Worm (Caenorhabditis elegans) whole organism, L3 larva: ENCODE measurements around the gene str-177.

Experiments used
- R02D3.7 ChIP-seq: fragments of 150-350 bp; optimal IDR thresholded peaks from 2 replicates; lab custom pipeline; 2014; ENCODE audit warnings: missing biosample characterization, missing genetic modification characterization
- ama-1 ChIP-seq: fragments of 150-350 bp; optimal IDR thresholded peaks from 2 replicates; lab custom pipeline; 2018
- ceh-16 ChIP-seq: sonication (generic microtip); optimal IDR thresholded peaks from 2 replicates; lab custom pipeline; 2017; ENCODE audit warnings: missing biosample characterization, missing genetic modification characterization
- ceh-28 ChIP-seq: fragments of 150-350 bp; optimal IDR thresholded peaks from 2 replicates; lab custom pipeline; 2014; ENCODE audit warnings: missing biosample characterization, missing genetic modification reagents, missing genetic modification characterization
- ceh-82 ChIP-seq: fragments of 150-350 bp; optimal IDR thresholded peaks from 2 replicates; lab custom pipeline; 2014; ENCODE audit warnings: missing biosample characterization, missing genetic modification characterization
- ceh-9 ChIP-seq: sonication (generic microtip); optimal IDR thresholded peaks from 2 replicates; lab custom pipeline; 2018; ENCODE audit warnings: missing biosample characterization, missing genetic modification characterization
- daf-12 ChIP-seq: fragments of 150-350 bp; optimal IDR thresholded peaks from 2 replicates; lab custom pipeline; 2014; ENCODE audit warnings: missing biosample characterization, missing genetic modification reagents, missing genetic modification characterization
- egl-27 ChIP-seq: sonication (generic microtip); optimal IDR thresholded peaks from 4 replicates; lab custom pipeline; 2017; ENCODE audit warnings: missing biosample characterization, missing genetic modification reagents, missing genetic modification characterization
- egl-5 ChIP-seq: fragments of 150-350 bp; optimal IDR thresholded peaks from 2 replicates; lab custom pipeline; 2017; ENCODE audit warnings: missing biosample characterization, missing genetic modification reagents, missing genetic modification characterization, inconsistent platforms
- elt-1 ChIP-seq: fragments of 150-350 bp; optimal IDR thresholded peaks from 2 replicates; lab custom pipeline; 2014; ENCODE audit warnings: missing biosample characterization, missing genetic modification characterization
- elt-2 ChIP-seq: sonication (generic microtip); optimal IDR thresholded peaks from 2 replicates; lab custom pipeline; 2016; ENCODE audit warnings: missing genetic modification reagents, mild to moderate bottlenecking, missing genetic modification characterization, missing compliant biosample characterization
- elt-3 ChIP-seq, 3 experiments: fragments of 150-350 bp in 1 of 3; sonication (generic microtip) in 2 of 3; optimal IDR thresholded peaks; 2 replicates in 2 of 3; 4 replicates in 1 of 3; lab custom pipeline; 2014 to 2017; ENCODE audit warnings: missing biosample characterization in 3 of 3, missing genetic modification characterization in 3 of 3
- eor-1 ChIP-seq, 2 experiments: fragments of 150-350 bp; optimal IDR thresholded peaks; 2 replicates each; lab custom pipeline; 2014 to 2018; ENCODE audit warnings: missing biosample characterization in 2 of 2, missing genetic modification characterization in 2 of 2
- hmg-11 ChIP-seq: sonication (generic microtip); optimal IDR thresholded peaks from 2 replicates; lab custom pipeline; 2016; ENCODE audit warnings: missing genetic modification characterization, missing compliant biosample characterization
- jun-1 ChIP-seq: fragments of 150-350 bp; optimal IDR thresholded peaks from 2 replicates; lab custom pipeline; 2014; ENCODE audit warnings: missing biosample characterization, missing genetic modification reagents, missing genetic modification characterization
- lin-15B ChIP-seq: fragments of 150-350 bp; optimal IDR thresholded peaks from 2 replicates; lab custom pipeline; 2014; ENCODE audit warnings: missing biosample characterization, missing genetic modification characterization
- lin-39 ChIP-seq: fragments of 150-350 bp; optimal IDR thresholded peaks from 2 replicates; lab custom pipeline; 2018; ENCODE audit warnings: missing biosample characterization, missing genetic modification reagents, missing genetic modification characterization
- lsy-12 ChIP-seq: sonication (generic microtip); optimal IDR thresholded peaks from 2 replicates; lab custom pipeline; 2016; ENCODE audit warnings: mild to moderate bottlenecking, missing genetic modification characterization, missing compliant biosample characterization
- mdl-1 ChIP-seq: fragments of 150-350 bp; optimal IDR thresholded peaks from 2 replicates; lab custom pipeline; 2014; ENCODE audit warnings: missing biosample characterization, missing genetic modification characterization
- nfya-1 ChIP-seq: sonication (generic microtip); optimal IDR thresholded peaks from 2 replicates; lab custom pipeline; 2017; ENCODE audit warnings: missing genetic modification characterization, mild to moderate bottlenecking, missing compliant biosample characterization, antibody characterized with exemption, moderate library complexity; ENCODE audit not compliant: insufficient read depth
- nhr-11 ChIP-seq: fragments of 150-350 bp; optimal IDR thresholded peaks from 2 replicates; lab custom pipeline; 2014; ENCODE audit warnings: missing biosample characterization, missing genetic modification characterization
- nhr-23 ChIP-seq: fragments of 150-350 bp; optimal IDR thresholded peaks from 2 replicates; lab custom pipeline; 2014; ENCODE audit warnings: missing biosample characterization, missing genetic modification reagents, missing genetic modification characterization
- nhr-237 ChIP-seq: fragments of 150-350 bp; optimal IDR thresholded peaks from 2 replicates; lab custom pipeline; 2014; ENCODE audit warnings: missing biosample characterization, missing genetic modification characterization
- nhr-25 ChIP-seq: sonication (generic microtip); optimal IDR thresholded peaks from 2 replicates; lab custom pipeline; 2017; ENCODE audit warnings: missing biosample characterization, missing genetic modification characterization
- nhr-28 ChIP-seq: fragments of 150-350 bp; optimal IDR thresholded peaks from 2 replicates; lab custom pipeline; 2014; ENCODE audit warnings: missing biosample characterization, missing genetic modification characterization
- nhr-43 ChIP-seq: sonication (generic microtip); optimal IDR thresholded peaks from 2 replicates; lab custom pipeline; 2016; ENCODE audit warnings: mild to moderate bottlenecking, missing genetic modification characterization, missing compliant biosample characterization; ENCODE audit not compliant: poor library complexity, severe bottlenecking
- nhr-67 ChIP-seq: fragments of 150-350 bp; optimal IDR thresholded peaks from 2 replicates; lab custom pipeline; 2014; ENCODE audit warnings: missing biosample characterization, missing genetic modification characterization
- nhr-77 ChIP-seq: fragments of 150-350 bp; optimal IDR thresholded peaks from 2 replicates; lab custom pipeline; 2014; ENCODE audit warnings: missing biosample characterization, missing genetic modification characterization
- pha-4 ChIP-seq: fragments of 150-350 bp; optimal IDR thresholded peaks from 2 replicates; lab custom pipeline; 2014; ENCODE audit warnings: missing biosample characterization, missing genetic modification reagents, missing genetic modification characterization
- pqm-1 ChIP-seq: fragments of 150-350 bp; optimal IDR thresholded peaks from 2 replicates; lab custom pipeline; 2017; ENCODE audit warnings: missing biosample characterization, missing genetic modification characterization, inconsistent platforms
- sea-2 ChIP-seq: fragments of 150-350 bp; sonication (generic microtip); optimal IDR thresholded peaks from 4 replicates; lab custom pipeline; 2014; ENCODE audit warnings: missing biosample characterization, missing genetic modification reagents, missing genetic modification characterization
- skn-1 ChIP-seq: fragments of 150-350 bp; optimal IDR thresholded peaks from 2 replicates; lab custom pipeline; 2014; ENCODE audit warnings: missing biosample characterization, missing genetic modification characterization
- snpc-4 ChIP-seq: fragments of 150-350 bp; optimal IDR thresholded peaks from 2 replicates; lab custom pipeline; 2014; ENCODE audit warnings: missing biosample characterization, missing genetic modification characterization
- tbx-2 ChIP-seq: sonication (generic microtip); optimal IDR thresholded peaks from 2 replicates; lab custom pipeline; 2016; ENCODE audit warnings: mild to moderate bottlenecking, missing genetic modification characterization, missing compliant biosample characterization
- unc-39 ChIP-seq: sonication (generic microtip); optimal IDR thresholded peaks from 4 replicates; lab custom pipeline; 2017; ENCODE audit warnings: missing biosample characterization, missing genetic modification characterization
- unc-62 ChIP-seq: fragments of 150-350 bp; sonication (generic microtip); optimal IDR thresholded peaks from 4 replicates; lab custom pipeline; 2014; ENCODE audit warnings: missing biosample characterization, missing genetic modification reagents, missing genetic modification characterization
- zag-1 ChIP-seq: fragments of 150-350 bp; optimal IDR thresholded peaks from 2 replicates; lab custom pipeline; 2014; ENCODE audit warnings: missing biosample characterization, missing genetic modification characterization
- ztf-4 ChIP-seq: fragments of 150-350 bp; optimal IDR thresholded peaks from 2 replicates; lab custom pipeline; 2014; ENCODE audit warnings: missing biosample characterization, missing genetic modification characterization

The str-177 gene

DNA sequence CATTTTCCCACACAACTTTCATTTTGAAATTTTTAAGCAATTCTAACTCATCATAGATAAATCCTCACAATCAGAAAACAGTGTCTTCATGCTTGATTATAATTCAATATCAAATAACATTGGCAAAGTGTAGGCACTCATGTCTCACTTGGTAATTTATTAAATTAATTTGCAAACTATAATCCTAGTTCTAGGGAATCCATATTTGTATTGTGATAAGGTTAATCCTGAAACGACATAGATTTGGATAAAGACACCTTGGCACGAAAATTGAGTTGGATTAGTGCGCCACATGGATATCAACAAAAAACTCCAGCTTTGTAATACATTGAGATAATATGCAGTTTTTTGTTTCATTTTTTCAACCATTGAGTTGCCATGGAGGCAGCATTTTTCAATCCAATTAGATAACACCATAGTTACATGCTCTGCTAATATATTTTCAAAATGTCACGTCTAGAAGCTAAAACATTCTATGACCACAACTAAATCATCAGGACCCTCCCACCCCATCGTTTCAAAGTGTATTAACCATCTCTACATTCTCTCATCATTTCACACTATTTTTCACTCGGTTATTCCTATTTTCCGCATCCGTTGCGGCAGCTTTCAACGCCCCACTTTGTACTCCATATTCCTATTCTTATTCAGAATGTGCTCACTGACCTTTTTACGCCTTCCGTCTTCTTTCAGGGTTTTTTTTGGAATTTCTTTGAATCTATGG is 14.9 kb downstream of the str-177 start:
- TF ChIP-seq zag-1 (tag; lab: Kevin White, UChicago) (no peak), pqm-1 (tag; lab: Kevin White, UChicago) (no peak), pha-4 (no peak), lin-15B (tag; lab: Kevin White, UChicago) (no peak), nhr-28 (tag; lab: Kevin White, UChicago) (no peak), unc-39 (tag; lab: Kevin White, UChicago) (no peak), nfya-1 (tag; lab: Kevin White, UChicago) (no peak), nhr-43 (tag; lab: Kevin White, UChicago) (no peak), egl-27 (tag; lab: Kevin White, UChicago) (no peak), ceh-16 (tag; lab: Kevin White, UChicago) (no peak), ceh-82 (tag; lab: Kevin White, UChicago) (no peak), elt-2 (tag; lab: Kevin White, UChicago) (no peak), egl-5 (tag; lab: Kevin White, UChicago) (no peak)

DNA sequence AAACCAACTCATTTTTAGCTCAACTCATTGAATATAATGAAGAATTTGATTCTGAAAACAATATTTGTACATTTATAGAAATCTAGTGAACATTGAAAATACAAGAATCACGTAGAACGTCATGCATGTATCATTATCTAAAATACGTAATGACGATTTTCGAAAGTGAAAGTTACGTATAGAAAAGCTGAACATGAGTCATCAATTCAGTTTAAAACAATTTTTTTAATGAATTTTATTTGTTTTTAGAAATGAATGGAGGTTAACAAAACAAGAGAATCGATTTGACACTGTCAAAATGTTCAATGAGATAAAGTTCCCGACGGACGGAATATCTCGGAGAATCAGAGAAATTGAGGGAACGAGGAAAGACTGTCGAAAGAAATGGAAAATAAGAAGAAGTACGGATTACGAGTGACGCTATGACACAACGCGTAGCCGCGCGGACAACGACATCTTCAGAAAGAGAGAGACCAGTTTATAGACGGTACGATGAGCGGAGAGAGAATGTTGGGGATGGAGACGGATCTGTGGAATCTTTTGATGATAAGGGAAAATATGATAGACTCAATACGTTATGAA is 17.0 kb downstream of the str-177 start, which contains the start of gene ptr-1:
ptr-1 (minus strand) TSS at position 51 of the 582 bp plus-strand sequence.
- no peak for TF ChIP-seq nfya-1 (tag; lab: Kevin White, UChicago)
- TF ChIP-seq unc-62 (GFP tag; lab: Kevin White, UChicago) = no peak

DNA sequence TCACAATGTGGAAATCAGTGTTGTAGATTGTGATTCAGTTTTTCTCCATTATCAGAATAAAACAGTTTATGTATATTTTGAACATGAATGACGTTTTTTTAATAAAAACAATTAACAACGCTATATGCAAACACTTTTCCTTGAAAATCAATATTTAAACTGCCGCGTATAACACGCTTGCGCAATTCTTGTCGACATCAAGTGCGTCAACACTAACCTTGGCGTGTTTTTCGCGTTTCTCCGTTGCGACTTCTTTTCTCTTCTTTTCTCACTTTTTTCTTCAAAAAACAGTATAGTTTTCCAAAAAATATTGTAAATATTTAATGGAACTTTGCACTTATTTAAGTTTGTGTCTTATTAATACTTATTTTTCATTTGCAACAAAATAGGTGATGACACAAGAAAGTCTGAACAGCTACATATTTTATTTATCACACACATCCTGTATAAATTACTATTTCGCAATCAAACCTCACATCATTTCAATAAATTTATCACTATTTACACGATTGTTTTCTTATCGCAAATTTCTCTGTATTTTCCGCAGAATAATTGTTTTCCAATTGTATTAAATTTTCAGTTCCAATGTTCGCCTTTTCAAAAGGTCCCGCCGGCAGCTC is 23.5 kb downstream of the str-177 start, which contains the start of gene spas-1:
spas-1 (plus strand) TSS at position 572 of the 620 bp plus-strand sequence.
- TF ChIP-seq nhr-11 (tag; lab: Kevin White, UChicago) (no peak), elt-2 (tag; lab: Kevin White, UChicago) (peak; percentile 71), ceh-9 (tag; lab: Kevin White, UChicago) (no peak), elt-3 (tag; optimal IDR thresholded peaks at IDR 0.05; lab: Kevin White, UChicago) (no peak), lin-39 (peak; percentile 7), skn-1 (tag; lab: Kevin White, UChicago) (no peak), ceh-28 (tag; lab: Kevin White, UChicago) (peak; percentile 82), eor-1 (tag; optimal IDR thresholded peaks at IDR 0.05; lab: Kevin White, UChicago) (no peak), nhr-67 (tag; lab: Kevin White, UChicago) (no peak), nhr-23 (tag; lab: Kevin White, UChicago) (peak; percentile 89), R02D3.7 (peak; percentile 75), nhr-237 (tag; lab: Kevin White, UChicago) (no peak), pha-4 (peak; percentile 95), sea-2 (GFP tag; lab: Kevin White, UChicago) (no peak), pqm-1 (tag; lab: Kevin White, UChicago) (peak; percentile 73), elt-1 (tag; lab: Kevin White, UChicago) (peak; percentile 37), nhr-77 (tag; lab: Kevin White, UChicago) (no peak), tbx-2 (tag; lab: Kevin White, UChicago) (peak; percentile 76), mdl-1 (tag; lab: Kevin White, UChicago) (no peak), daf-12 (tag; lab: Kevin White, UChicago) (no peak), unc-39 (tag; lab: Kevin White, UChicago) (no peak), ceh-82 (tag; lab: Kevin White, UChicago) (peak; percentile 19), egl-27 (tag; lab: Kevin White, UChicago) (peak; percentile 25), nhr-43 (tag; lab: Kevin White, UChicago) (peak; percentile 77), nhr-25 (tag; lab: Kevin White, UChicago) (peak; percentile 84), nfya-1 (tag; lab: Kevin White, UChicago) (peak; percentile 85), egl-5 (tag; lab: Kevin White, UChicago) (peak; percentile 67), ama-1 (lab: Kevin White, UChicago) (peak; percentile 41), lsy-12 (tag; lab: Kevin White, UChicago) (peak; percentile 73), snpc-4 (tag; lab: Kevin White, UChicago) (peak; percentile 88), ztf-4 (no peak), nhr-28 (tag; lab: Kevin White, UChicago) (no peak), jun-1 (tag; lab: Kevin White, UChicago) (peak; percentile 71), hmg-11 (tag; lab: Kevin White, UChicago) (peak; percentile 71), unc-62 (GFP tag; lab: Kevin White, UChicago) (peak; percentile 60), lin-15B (tag; lab: Kevin White, UChicago) (peak; percentile 88)
